Fruit fly (Drosophila melanogaster): ENCODE data around the gene CG12194.

CG12194 gene

dm6 chr2L:4837772-4838397 lies at the start of gene CG12194, which contains the start of gene tank (continued):
- TF ChIP-seq CG31627 (GFP tag; optimal IDR thresholded peaks at IDR 0.05) = peak; percentile 99
- peak; percentile 99 for TF ChIP-seq pdm3 (GFP tag; optimal IDR thresholded peaks at IDR 0.05)
- TF ChIP-seq Sox102F (GFP tag; optimal IDR thresholded peaks at IDR 0.05) = peak; percentile 99
- TF ChIP-seq Smox (GFP tag; optimal IDR thresholded peaks at IDR 0.05) = peak; percentile 98
- peak; percentile 99 for TF ChIP-seq CG7368 (GFP tag; optimal IDR thresholded peaks at IDR 0.05)
- TF ChIP-seq CG34406 (GFP tag; optimal IDR thresholded peaks at IDR 0.05) = peak; percentile 98
- TF ChIP-seq CG4318 (GFP tag; optimal IDR thresholded peaks at IDR 0.05) = peak; percentile 99
- peak; percentile 99 for TF ChIP-seq CG1621 (tag; optimal IDR thresholded peaks at IDR 0.05)
- peak; percentile 97 for TF ChIP-seq vri (GFP tag; optimal IDR thresholded peaks at IDR 0.05)

DNA sequence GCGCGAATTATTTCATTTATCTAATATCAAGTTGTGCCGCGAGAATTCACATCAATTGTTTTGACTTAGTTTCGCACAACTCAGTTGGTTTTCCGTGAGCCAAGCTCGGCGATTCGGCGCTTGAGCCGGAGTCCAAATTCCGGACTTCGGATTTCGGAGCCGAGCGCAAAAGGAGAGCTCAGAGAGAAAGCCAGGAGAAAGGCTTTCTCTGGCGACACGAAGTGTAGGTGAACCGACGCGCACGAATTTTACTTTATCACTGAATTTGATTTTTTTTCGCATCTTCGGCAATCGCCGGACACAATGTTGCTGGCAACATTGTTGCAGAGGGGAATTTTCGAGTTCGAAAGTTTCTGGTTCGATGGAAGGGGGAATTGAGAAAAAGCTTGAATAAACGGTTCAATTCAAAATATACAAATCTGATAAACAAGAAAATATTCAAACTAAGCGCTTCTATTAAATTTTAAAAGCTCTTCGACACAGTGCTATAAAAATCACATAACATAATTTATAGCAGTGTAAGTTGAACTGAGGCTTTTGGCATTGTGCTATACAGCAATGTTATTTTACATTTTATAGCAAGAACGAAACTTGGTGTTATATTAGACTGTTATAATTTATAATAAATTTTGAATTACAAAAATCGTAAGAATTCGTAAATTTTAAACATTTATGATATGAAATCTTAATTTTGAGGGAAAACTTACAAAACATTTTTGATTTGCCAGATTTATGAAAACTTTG lies 44.2 kb upstream of the CG12194 start, which contains the start of gene fipi:
Gene fipi (minus strand): TSS at position 265 of the 744 bp plus-strand sequence.
- TF ChIP-seq svp (GFP tag) (peak; percentile 46), Hr38 (GFP tag; optimal IDR thresholded peaks at IDR 0.05) (no peak), Eip78C (GFP tag) (peak; percentile 66), dsx (GFP tag; optimal IDR thresholded peaks at IDR 0.05; ENCODE audit: poor library complexity, severe bottlenecking) (peak; percentile 78), esn (GFP tag; optimal IDR thresholded peaks at IDR 0.05) (no peak), eg (GFP tag; IDR thresholded peaks at IDR 0.05) (peak; percentile 27; the same call in 1 of the 3 replicates)

- TF ChIP-seq CG9139 (GFP tag; optimal IDR thresholded peaks at IDR 0.05) (no peak), Eip78C (GFP tag) (no peak), Hr4 (GFP tag; optimal IDR thresholded peaks at IDR 0.05) (no peak), CG8632 (GFP tag; optimal IDR thresholded peaks at IDR 0.05) (no peak), Sox15 (GFP tag; optimal IDR thresholded peaks at IDR 0.05) (no peak), CG1621 (tag; optimal IDR thresholded peaks at IDR 0.05) (no peak), achi (GFP tag; optimal IDR thresholded peaks at IDR 0.05) (no peak)
These were observed 43.7 kb upstream of the CG12194 start, which contains the start of gene CG3294 for dm6 chr2L:4794524-4794804. Gene CG3294 (plus strand): TSS chr2L:4794549.

- TF ChIP-seq cyc (GFP tag; optimal IDR thresholded peaks at IDR 0.05) (no peak), Eip75B (GFP tag; optimal IDR thresholded peaks at IDR 0.05) (peak; percentile 10), CG3032 (tag; optimal IDR thresholded peaks at IDR 0.05) (peak; percentile 47), salr (GFP tag; optimal IDR thresholded peaks at IDR 0.05) (no peak), CG11762 (GFP tag; optimal IDR thresholded peaks at IDR 0.05; ENCODE audit: insufficient read depth) (peak; percentile 70), CG6276 (GFP tag; optimal IDR thresholded peaks at IDR 0.05) (peak; percentile 76), Hr4 (GFP tag; optimal IDR thresholded peaks at IDR 0.05) (peak; percentile 42), eg (GFP tag; IDR thresholded peaks at IDR 0.05) (peak; percentile 83), spab (GFP tag; optimal IDR thresholded peaks at IDR 0.05) (peak; percentile 19), net (GFP tag; optimal IDR thresholded peaks at IDR 0.05) (no peak), CG3919 (GFP tag; optimal IDR thresholded peaks at IDR 0.05) (peak; percentile 30), CG6854 (GFP tag; optimal IDR thresholded peaks at IDR 0.05) (no peak), Hr39 (GFP tag; optimal IDR thresholded peaks at IDR 0.05) (peak; percentile 31), CG6163 (GFP tag; IDR thresholded peaks at IDR 0.05) (peak; percentile 67), CG8119 (GFP tag; IDR thresholded peaks at IDR 0.05) (peak; percentile 82), CG8319 (GFP tag; optimal IDR thresholded peaks at IDR 0.05) (peak; percentile 55), dac (GFP tag; optimal IDR thresholded peaks at IDR 0.05) (peak; percentile 26), CG10669 (GFP tag; optimal IDR thresholded peaks at IDR 0.05) (peak; percentile 26), svp (GFP tag) (peak; percentile 43), topi (GFP tag; optimal IDR thresholded peaks at IDR 0.05) (peak; percentile 4), CG10631 (GFP tag; optimal IDR thresholded peaks at IDR 0.05) (peak; percentile 9), lz (GFP tag; optimal IDR thresholded peaks at IDR 0.05) (peak; percentile 56), Gug (GFP tag; IDR thresholded peaks at IDR 0.05) (peak; percentile 77), Sox102F (GFP tag; optimal IDR thresholded peaks at IDR 0.05) (peak; percentile 11), Smox (GFP tag; optimal IDR thresholded peaks at IDR 0.05) (peak; percentile 39), acj6 (GFP tag; optimal IDR thresholded peaks at IDR 0.05) (peak; percentile 15), achi (GFP tag; optimal IDR thresholded peaks at IDR 0.05) (peak; percentile 30), CG15336 (GFP tag; IDR thresholded peaks at IDR 0.05) (peak; percentile 80), pdm3 (GFP tag; optimal IDR thresholded peaks at IDR 0.05) (peak; percentile 56), Blimp-1 (GFP tag; optimal IDR thresholded peaks at IDR 0.05) (peak; percentile 96), fd59A (GFP tag; optimal IDR thresholded peaks at IDR 0.05) (no peak), CG34406 (GFP tag; optimal IDR thresholded peaks at IDR 0.05) (no peak)
These were observed 40.5 kb upstream of the CG12194 start for dm6 chr2L:4797643-4798042.

Measured in whole organism, prepupa.